Fruit fly (Drosophila melanogaster): ENCODE measurements around the gene Oli.

Oli gene

DNA sequence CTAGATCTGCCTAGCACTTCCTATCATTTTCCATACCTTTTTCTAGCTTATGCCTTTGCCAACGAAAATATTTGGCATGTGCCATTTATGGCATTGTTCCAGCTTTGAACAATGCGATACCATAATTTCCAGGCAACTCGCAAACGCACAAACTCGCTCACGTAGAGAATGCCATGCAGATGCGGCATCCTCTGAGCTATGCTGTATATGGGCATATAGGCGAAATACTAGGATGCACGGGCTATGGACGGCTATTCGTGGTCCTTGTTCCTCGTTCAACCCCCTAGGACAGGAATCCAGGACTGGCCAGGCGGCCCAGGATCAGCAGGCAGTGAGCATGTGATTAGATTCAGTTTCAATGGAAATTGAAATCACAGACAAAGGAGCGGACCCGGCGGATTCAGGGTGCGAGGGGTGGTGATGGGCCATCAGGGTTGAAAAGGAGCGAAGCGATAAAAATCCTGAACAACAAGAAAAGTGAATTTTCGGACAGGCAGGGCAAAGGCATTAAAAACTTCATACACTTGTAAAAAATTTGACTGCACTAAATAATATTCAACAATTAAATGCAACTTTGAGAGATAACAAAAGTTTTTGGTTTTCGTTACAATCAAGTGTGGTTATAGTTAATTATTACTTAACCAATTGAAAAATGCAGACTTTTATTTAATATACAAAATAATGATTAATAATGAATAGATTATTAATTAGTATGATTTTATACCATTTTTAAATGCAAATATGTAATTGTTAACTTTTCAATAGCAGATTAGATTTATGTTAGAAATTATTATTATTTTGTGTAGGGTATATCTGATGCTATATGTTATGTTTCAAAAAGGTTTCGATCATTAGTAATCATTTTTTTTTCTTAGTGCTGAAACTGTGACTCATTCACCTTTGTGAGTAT, 556 bp upstream of the Oli start:
- TF ChIP-seq acj6 (GFP tag; optimal IDR thresholded peaks at IDR 0.05) (no peak), CG11902 (GFP tag; optimal IDR thresholded peaks at IDR 0.05) (no peak), CG6808 (GFP tag; optimal IDR thresholded peaks at IDR 0.05) (no peak), CG34406 (GFP tag; optimal IDR thresholded peaks at IDR 0.05) (peak; percentile 12), Eip78C (GFP tag) (peak; percentile 28), CG15336 (GFP tag; IDR thresholded peaks at IDR 0.05) (no peak), ss (GFP tag; optimal IDR thresholded peaks at IDR 0.05) (peak in 1 of 2 experiments; percentile 25), Sox15 (GFP tag; optimal IDR thresholded peaks at IDR 0.05) (no peak), esn (GFP tag; optimal IDR thresholded peaks at IDR 0.05) (peak; percentile 14), CG3032 (tag; optimal IDR thresholded peaks at IDR 0.05) (peak; percentile 36), CG8119 (GFP tag; IDR thresholded peaks at IDR 0.05) (no peak), Hr4 (GFP tag; optimal IDR thresholded peaks at IDR 0.05) (no peak), fkh (GFP tag; optimal IDR thresholded peaks at IDR 0.05) (no peak), svp (GFP tag) (peak; percentile 7), CG1621 (tag; optimal IDR thresholded peaks at IDR 0.05) (no peak), CG11294 (GFP tag; IDR thresholded peaks at IDR 0.05) (no peak), dsx (GFP tag; optimal IDR thresholded peaks at IDR 0.05; ENCODE audit: poor library complexity, severe bottlenecking) (peak; percentile 0), CG6276 (GFP tag; optimal IDR thresholded peaks at IDR 0.05) (no peak), Eip75B (GFP tag; optimal IDR thresholded peaks at IDR 0.05) (no peak), CG10631 (GFP tag; optimal IDR thresholded peaks at IDR 0.05) (no peak), Blimp-1 (GFP tag; optimal IDR thresholded peaks at IDR 0.05) (no peak), Ets96B (tag; optimal IDR thresholded peaks at IDR 0.05) (peak; percentile 22)

DNA sequence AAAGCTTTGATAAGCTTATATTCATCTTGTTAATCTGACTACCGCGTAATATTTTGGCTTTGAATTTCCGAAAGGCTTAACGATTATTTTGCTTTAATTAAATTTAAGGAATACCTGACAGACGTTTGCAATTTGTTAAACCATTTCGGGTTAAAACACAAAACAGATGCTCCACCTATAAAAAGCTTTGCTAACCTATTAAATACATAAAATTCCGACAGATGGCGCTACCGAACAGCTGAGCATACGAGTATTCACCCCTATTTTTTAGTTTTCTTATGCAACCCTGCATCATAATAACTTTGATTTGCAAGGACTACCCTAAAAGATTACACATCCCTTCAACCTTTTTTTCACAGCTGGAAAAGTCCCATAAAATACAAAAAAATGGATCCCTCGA, 869 bp downstream of the Oli start:
- no peak for TF ChIP-seq topi (GFP tag; optimal IDR thresholded peaks at IDR 0.05)
- peak; percentile 38 for TF ChIP-seq svp (GFP tag)
- TF ChIP-seq CG4318 (GFP tag; optimal IDR thresholded peaks at IDR 0.05): no peak
- peak; percentile 44 for TF ChIP-seq Eip78C (GFP tag)

DNA sequence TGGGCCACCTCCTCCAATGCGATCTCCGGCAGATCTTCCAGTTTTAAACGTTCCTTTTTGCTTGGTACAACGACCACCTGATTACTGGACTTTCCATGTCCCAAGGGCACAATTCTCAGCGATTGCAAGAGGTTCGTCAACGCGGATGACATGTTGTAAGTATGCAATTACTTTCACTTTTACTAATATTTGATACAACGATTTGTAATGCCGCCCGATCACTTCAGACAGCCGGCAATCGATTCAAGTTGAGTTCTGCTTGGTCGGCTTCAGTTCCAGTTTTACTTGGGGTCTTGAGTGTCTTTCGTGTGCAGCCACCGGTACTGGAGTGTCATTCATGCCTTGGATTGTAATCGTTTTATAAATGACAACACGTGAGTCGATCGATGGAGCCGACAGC, 3.0 kb downstream of the Oli start, which contains the start of the genes Sytalpha and CG6870:
Gene Sytalpha (plus strand): TSS at position 301 of the 400 bp plus-strand sequence.
Gene CG6870 (minus strand): TSS at position 340 of the 400 bp plus-strand sequence.
- TF ChIP-seq CG8319 (GFP tag; optimal IDR thresholded peaks at IDR 0.05) (no peak), CG10631 (GFP tag; optimal IDR thresholded peaks at IDR 0.05) (no peak), spab (GFP tag; optimal IDR thresholded peaks at IDR 0.05) (no peak), OdsH (GFP tag; optimal IDR thresholded peaks at IDR 0.05) (no peak), CG32006 (GFP tag; optimal IDR thresholded peaks at IDR 0.05) (no peak), fd85E (GFP tag; optimal IDR thresholded peaks at IDR 0.05) (no peak), dac (GFP tag; optimal IDR thresholded peaks at IDR 0.05) (no peak), Sox14 (GFP tag; optimal IDR thresholded peaks at IDR 0.05) (no peak), CG15336 (GFP tag; IDR thresholded peaks at IDR 0.05) (no peak), Eip78C (GFP tag) (no peak), achi (GFP tag; optimal IDR thresholded peaks at IDR 0.05) (no peak), topi (GFP tag; optimal IDR thresholded peaks at IDR 0.05) (no peak), CG3032 (tag; optimal IDR thresholded peaks at IDR 0.05) (no peak), Hr39 (GFP tag; optimal IDR thresholded peaks at IDR 0.05) (no peak), salr (GFP tag; optimal IDR thresholded peaks at IDR 0.05) (no peak), esn (GFP tag; optimal IDR thresholded peaks at IDR 0.05) (no peak), Eip93F (GFP tag; optimal IDR thresholded peaks at IDR 0.05) (no peak)
